Worm (Caenorhabditis elegans): ENCODE results near the gene phat-6.
A peak's percentile ranks its signal among the peaks of the same experiment; 100 is the strongest.

phat-6 gene

DNA sequence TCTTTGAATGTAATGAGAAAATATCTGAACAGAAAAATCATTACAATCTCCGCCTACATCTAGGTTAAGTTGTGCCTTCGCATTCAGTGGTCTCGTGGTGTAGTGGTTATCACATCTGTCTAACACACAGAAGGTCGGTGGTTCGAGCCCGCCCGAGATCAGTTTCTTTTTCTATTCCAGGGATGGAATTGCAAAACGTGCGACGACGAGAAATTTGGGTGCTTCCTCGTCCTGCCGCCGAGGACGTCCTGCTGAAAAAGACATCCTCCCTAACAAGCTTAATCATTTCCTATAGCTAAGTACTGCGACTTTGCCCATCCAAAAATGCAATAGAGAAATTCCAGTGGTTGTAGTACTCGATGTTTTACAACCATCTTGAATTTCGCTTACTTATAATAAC is 41.9 kb upstream of the phat-6 start (continued):
- TF ChIP-seq irx-1 (tag; optimal IDR thresholded peaks at IDR 0.05): no peak
- no peak for TF ChIP-seq nhr-237 (tag; optimal IDR thresholded peaks at IDR 0.05)
- TF ChIP-seq Y116A8C.19 (tag; optimal IDR thresholded peaks at IDR 0.05; ENCODE audit: borderline replicate concordance): no peak
- no peak for TF ChIP-seq unc-30 (tag; optimal IDR thresholded peaks at IDR 0.05)
- no peak for TF ChIP-seq lsy-2 (tag; optimal IDR thresholded peaks at IDR 0.05)
- TF ChIP-seq hlh-17 (GFP tag; optimal IDR thresholded peaks at IDR 0.05; ENCODE audit: borderline replicate concordance): no peak
- TF ChIP-seq dsc-1 (tag; optimal IDR thresholded peaks at IDR 0.05): no peak
- TF ChIP-seq C34B4.2 (tag; optimal IDR thresholded peaks at IDR 0.05): no peak
- TF ChIP-seq isw-1 (GFP tag; IDR thresholded peaks at IDR 0.05): no peak
- no peak for TF ChIP-seq aha-1 (tag; optimal IDR thresholded peaks at IDR 0.05)
- no peak for TF ChIP-seq ceh-82 (tag; optimal IDR thresholded peaks at IDR 0.05)
- peak; percentile 28; the same call in 1 of the 2 replicates for TF ChIP-seq nhr-19 (GFP tag; conservative IDR thresholded peaks at IDR 0.05)
- TF ChIP-seq mdl-1 (tag; optimal IDR thresholded peaks at IDR 0.05): peak in 1 of 2 experiments; percentile 28
- no peak for TF ChIP-seq nhr-84 (tag; optimal IDR thresholded peaks at IDR 0.05)
- no peak for TF ChIP-seq swsn-7 (tag; optimal IDR thresholded peaks at IDR 0.05)
- TF ChIP-seq unc-130 (tag; optimal IDR thresholded peaks at IDR 0.05): no peak
- peak in 1 of 6 experiments; percentile 38 for TF ChIP-seq elt-3 (tag; optimal IDR thresholded peaks at IDR 0.05)
- TF ChIP-seq vab-15 (tag; optimal IDR thresholded peaks at IDR 0.05): no peak
- TF ChIP-seq unc-62 (GFP tag; optimal IDR thresholded peaks at IDR 0.05): no peak
- TF ChIP-seq xbp-1 (tag; optimal IDR thresholded peaks at IDR 0.05): no peak
- TF ChIP-seq efl-1 (optimal IDR thresholded peaks at IDR 0.05): no peak
- TF ChIP-seq efl-1 (GFP tag; optimal IDR thresholded peaks at IDR 0.05 in 1 of 2): peak in 1 of 2 experiments; percentile 47
- no peak for TF ChIP-seq nhr-12 (tag; optimal IDR thresholded peaks at IDR 0.05)
- no peak for TF ChIP-seq C04F5.9 (tag; optimal IDR thresholded peaks at IDR 0.05)
- peak; percentile 36 for TF ChIP-seq nhr-47 (tag; optimal IDR thresholded peaks at IDR 0.05)
- no peak for TF ChIP-seq tlp-1 (tag; optimal IDR thresholded peaks at IDR 0.05)
- TF ChIP-seq sox-4 (tag; optimal IDR thresholded peaks at IDR 0.05): no peak
- TF ChIP-seq zip-4 (GFP tag; optimal IDR thresholded peaks at IDR 0.05): no peak
- TF ChIP-seq blmp-1 (tag; optimal IDR thresholded peaks at IDR 0.05): no peak
- peak; percentile 52 for TF ChIP-seq rnt-1 (tag; optimal IDR thresholded peaks at IDR 0.05)
- TF ChIP-seq nhr-71 (tag; optimal IDR thresholded peaks at IDR 0.05): peak; percentile 53

DNA sequence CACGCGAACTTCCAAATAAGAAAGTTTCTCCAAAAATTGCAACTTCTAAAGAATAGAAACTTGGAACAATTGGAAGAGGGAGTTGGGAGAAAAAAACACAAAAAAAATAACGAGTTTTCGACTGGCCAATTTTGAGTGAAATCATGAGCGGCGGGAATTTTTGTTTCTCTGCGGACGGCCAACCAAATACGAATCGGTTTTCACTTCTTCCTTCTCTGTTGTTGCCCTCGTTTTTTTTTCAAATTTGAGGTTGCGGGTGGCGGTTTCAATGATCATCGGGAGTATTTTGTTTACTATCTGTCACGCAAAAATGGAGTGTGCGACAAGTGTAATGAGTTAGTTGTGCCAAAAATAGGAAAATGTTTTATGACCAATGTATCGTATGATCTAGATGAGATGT is 39.5 kb upstream of the phat-6 start:
- no peak for TF ChIP-seq ceh-8 (GFP tag; optimal IDR thresholded peaks at IDR 0.05)
- TF ChIP-seq snu-23 (GFP tag; optimal IDR thresholded peaks at IDR 0.05): peak; percentile 20
- peak; percentile 56 for TF ChIP-seq lin-14 (GFP tag; optimal IDR thresholded peaks at IDR 0.05)
- TF ChIP-seq nhr-20 (tag; optimal IDR thresholded peaks at IDR 0.05): no peak
- TF ChIP-seq nhr-85 (tag): peak; percentile 60
- peak; percentile 50 for TF ChIP-seq blmp-1 (tag; optimal IDR thresholded peaks at IDR 0.05)
- TF ChIP-seq lin-35 (GFP tag; optimal IDR thresholded peaks at IDR 0.05): peak in 1 of 2 experiments; percentile 9

DNA sequence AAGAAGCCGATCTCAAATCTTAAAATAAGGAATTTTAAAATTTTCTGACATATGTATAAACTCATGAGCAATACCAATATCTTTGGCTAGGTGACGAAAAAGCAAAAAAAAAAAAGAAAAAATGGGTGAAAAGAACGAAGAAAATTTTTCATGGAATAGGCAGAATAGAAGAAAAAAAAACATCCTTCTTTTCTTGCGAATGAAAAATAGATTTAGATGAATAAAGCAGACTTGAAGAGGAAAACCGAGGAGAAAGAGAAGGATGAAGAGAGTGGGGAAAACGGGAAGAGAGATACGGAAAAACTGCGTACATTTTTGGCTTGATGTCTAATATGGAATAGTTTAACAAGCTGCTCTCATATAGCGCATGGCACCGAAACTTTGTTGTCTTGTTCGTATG is 37.6 kb upstream of the phat-6 start:
- no peak for TF ChIP-seq jun-1 (tag; optimal IDR thresholded peaks at IDR 0.05)
- TF ChIP-seq irx-1 (tag; optimal IDR thresholded peaks at IDR 0.05): no peak

DNA sequence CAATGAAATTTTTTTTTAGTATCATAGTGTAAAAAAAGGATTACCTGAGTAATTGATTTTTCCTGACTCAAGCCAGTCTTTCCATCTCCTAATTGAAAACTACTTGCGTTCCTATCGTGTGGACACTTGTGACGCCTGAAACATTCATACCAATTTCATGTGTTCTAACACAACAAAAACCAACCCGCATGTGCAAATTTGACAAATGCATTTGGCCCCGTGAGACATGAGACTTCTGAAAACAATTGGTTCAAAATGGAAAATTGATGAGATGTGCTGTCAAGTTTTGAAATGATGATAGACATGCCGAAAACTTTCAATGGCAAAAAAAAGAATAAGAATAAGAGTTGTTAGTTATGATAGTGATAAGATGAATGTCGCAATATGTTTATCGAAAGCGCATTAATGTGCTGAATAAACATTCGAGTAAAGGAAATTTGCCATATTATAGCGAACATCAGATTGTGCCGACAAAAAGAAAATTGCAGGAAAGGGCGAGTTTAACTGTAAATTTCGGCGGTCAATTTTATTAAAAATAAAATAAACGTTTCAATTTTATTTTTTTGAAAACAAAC is 36.3 kb upstream of the phat-6 start, which contains the start of gene H03A11.2:
Gene H03A11.2, minus strand, starts transcription at position 252 of the 575 bp plus-strand sequence.
- TF ChIP-seq aly-2 (tag; optimal IDR thresholded peaks at IDR 0.05) (no peak), unc-86 (tag; optimal IDR thresholded peaks at IDR 0.05) (no peak), nhr-77 (tag; optimal IDR thresholded peaks at IDR 0.05) (no peak), C04F5.9 (tag; optimal IDR thresholded peaks at IDR 0.05) (no peak), unc-130 (tag; optimal IDR thresholded peaks at IDR 0.05) (no peak), pqm-1 (tag; optimal IDR thresholded peaks at IDR 0.05) (no peak), elt-2 (tag; optimal IDR thresholded peaks at IDR 0.05) (peak; percentile 26), efl-1 (optimal IDR thresholded peaks at IDR 0.05) (no peak), efl-1 (GFP tag; optimal IDR thresholded peaks at IDR 0.05 in 1 of 2) (peak in 1 of 2 experiments; percentile 84), lir-3 (tag; optimal IDR thresholded peaks at IDR 0.05; ENCODE audit: poor library complexity) (no peak), egl-13 (tag; optimal IDR thresholded peaks at IDR 0.05) (no peak), nhr-237 (tag; optimal IDR thresholded peaks at IDR 0.05) (no peak)
